Fruit fly (Drosophila melanogaster) ovary, adult (tissue): ENCODE data around the gene CG5910.
A peak's percentile ranks its signal among the peaks of the same experiment; 100 is the strongest.

Experiments used
- CG17801 ChIP-seq: fragments of 200-800 bp; optimal IDR thresholded peaks from 2 replicates; lab custom pipeline; 2019; ENCODE audit warnings: missing biosample characterization, mild to moderate bottlenecking, missing genetic modification characterization, moderate library complexity; ENCODE audit not compliant: partially characterized antibody

Gene CG5910

dm6 chr3L:20446030-20446429 is 3.8 kb downstream of the CG5910 start:
- no peak for TF ChIP-seq CG17801 (GFP tag; lab: Kevin White, UChicago)

dm6 chr3L:20447337-20447736 is 5.1 kb downstream of the CG5910 start:
- TF ChIP-seq CG17801 (GFP tag; lab: Kevin White, UChicago) = no peak

dm6 chr3L:20447957-20448356 is 5.7 kb downstream of the CG5910 start:
- TF ChIP-seq CG17801 (GFP tag; lab: Kevin White, UChicago) = no peak

dm6 chr3L:20448773-20449172 is 6.6 kb downstream of the CG5910 start:
- TF ChIP-seq CG17801 (GFP tag; lab: Kevin White, UChicago) = no peak

dm6 chr3L:20452813-20453682 is 10.8 kb downstream of the CG5910 start, which contains the start of gene CG5199:
Gene CG5199, minus strand, starts transcription at chr3L:20452864.
- peak; percentile 67 for TF ChIP-seq CG17801 (GFP tag; lab: Kevin White, UChicago)

- no peak for TF ChIP-seq CG17801 (GFP tag; lab: Kevin White, UChicago)
These were observed 18.2 kb downstream of the CG5910 start, which contains the start of gene mag for dm6 chr3L:20460383-20460782. Gene mag, plus strand, starts transcription at chr3L:20460683.

dm6 chr3L:20462391-20462790 is 20.2 kb downstream of the CG5910 start:
- no peak for TF ChIP-seq CG17801 (GFP tag; lab: Kevin White, UChicago)

dm6 chr3L:20464677-20465076 is 22.5 kb downstream of the CG5910 start, which contains the start of gene atk:
Gene atk, minus strand, starts transcription at chr3L:20464862.
- TF ChIP-seq CG17801 (GFP tag; lab: Kevin White, UChicago) = no peak

- no peak for TF ChIP-seq CG17801 (GFP tag; lab: Kevin White, UChicago)
These were observed 23.7 kb downstream of the CG5910 start, which contains the start of gene CG42764 for dm6 chr3L:20465941-20466340. Gene CG42764, minus strand, starts transcription at chr3L:20466041.

- no peak for TF ChIP-seq CG17801 (GFP tag; lab: Kevin White, UChicago)
These were observed 24.4 kb downstream of the CG5910 start, which contains the start of gene Tdh for dm6 chr3L:20466599-20466998. Gene Tdh, plus strand, starts transcription at chr3L:20466944.

dm6 chr3L:20467433-20467832 is 25.2 kb downstream of the CG5910 start:
- no peak for TF ChIP-seq CG17801 (GFP tag; lab: Kevin White, UChicago)

- peak; percentile 2 for TF ChIP-seq CG17801 (GFP tag; lab: Kevin White, UChicago)
These were observed 28.8 kb downstream of the CG5910 start for dm6 chr3L:20470991-20471498.

- TF ChIP-seq CG17801 (GFP tag; lab: Kevin White, UChicago) = no peak
These were observed 29.5 kb downstream of the CG5910 start for dm6 chr3L:20471499-20472313.

dm6 chr3L:20472607-20473006 is 30.4 kb downstream of the CG5910 start:
- TF ChIP-seq CG17801 (GFP tag; lab: Kevin White, UChicago) = no peak
